Fruit fly (Drosophila melanogaster) whole organism, prepupa: ENCODE data around the gene CG4098.
A peak's percentile ranks its signal among the peaks of the same experiment; 100 is the strongest.

Source experiments
- CG10631 ChIP-seq: fragments of 200-800 bp; sonication (Bioruptor generic); optimal IDR thresholded peaks from 2 replicates; lab custom pipeline; 2016; ENCODE audit warnings: missing biosample characterization, missing genetic modification characterization
- CG10669 ChIP-seq: fragments of 200-800 bp; sonication (Bioruptor generic); optimal IDR thresholded peaks from 3 replicates; lab custom pipeline; 2018; ENCODE audit warnings: missing biosample characterization, mild to moderate bottlenecking, missing genetic modification characterization, moderate library complexity
- CG11294 ChIP-seq: fragments of 200-800 bp; sonication (Bioruptor generic); IDR thresholded peaks from 2 replicates; pipeline ENCODE4 v1.3.6; 2022; ENCODE audit warnings: missing biosample characterization, missing genetic modification characterization
- CG11762 ChIP-seq: fragments of 200-800 bp; sonication (Bioruptor generic); optimal IDR thresholded peaks from 3 replicates; lab custom pipeline; 2016; ENCODE audit warnings: missing biosample characterization, missing genetic modification characterization; ENCODE audit not compliant: insufficient read depth
- CG11902 ChIP-seq: fragments of 200-800 bp; sonication (Bioruptor generic); optimal IDR thresholded peaks from 3 replicates; lab custom pipeline; 2016; ENCODE audit warnings: missing biosample characterization, missing genetic modification characterization
- CG15336 ChIP-seq: fragments of 200-800 bp; sonication (Bioruptor generic); IDR thresholded peaks from 2 replicates; pipeline ENCODE4 v1.3.6; 2022; ENCODE audit warnings: missing biosample characterization, missing genetic modification characterization
- CG16779 ChIP-seq: fragments of 200-800 bp; sonication (Bioruptor generic); optimal IDR thresholded peaks from 3 replicates; lab custom pipeline; 2017; ENCODE audit warnings: missing biosample characterization, mild to moderate bottlenecking, missing genetic modification characterization
- CG32006 ChIP-seq: fragments of 200-800 bp; sonication (Bioruptor generic); optimal IDR thresholded peaks from 3 replicates; lab custom pipeline; 2017; ENCODE audit warnings: missing biosample characterization, mild to moderate bottlenecking, missing genetic modification characterization
- CG34406 ChIP-seq: fragments of 200-800 bp; sonication (Bioruptor generic); optimal IDR thresholded peaks from 3 replicates; lab custom pipeline; 2016; ENCODE audit warnings: missing biosample characterization, missing genetic modification characterization
- CG3919 ChIP-seq: fragments of 200-800 bp; sonication (Bioruptor generic); optimal IDR thresholded peaks from 3 replicates; lab custom pipeline; 2016; ENCODE audit warnings: missing biosample characterization, missing genetic modification characterization
- CG4318 ChIP-seq: fragments of 200-800 bp; sonication (Bioruptor generic); optimal IDR thresholded peaks from 3 replicates; lab custom pipeline; 2017; ENCODE audit warnings: missing biosample characterization, mild to moderate bottlenecking, missing genetic modification characterization
- CG6163 ChIP-seq: fragments of 200-800 bp; sonication (Bioruptor generic); IDR thresholded peaks from 3 replicates; pipeline ENCODE4 v1.3.6; 2022; ENCODE audit warnings: missing biosample characterization, missing genetic modification characterization
- CG6792 ChIP-seq: fragments of 200-800 bp; sonication (Bioruptor generic); optimal IDR thresholded peaks from 3 replicates; lab custom pipeline; 2016; ENCODE audit warnings: missing biosample characterization, missing genetic modification characterization
- CG6808 ChIP-seq: fragments of 200-800 bp; sonication (Bioruptor generic); optimal IDR thresholded peaks from 3 replicates; lab custom pipeline; 2017; ENCODE audit warnings: missing biosample characterization, missing genetic modification characterization, mild to moderate bottlenecking, moderate library complexity, missing genetic modification reagents
- CG6854 ChIP-seq: fragments of 200-800 bp; sonication (Bioruptor generic); optimal IDR thresholded peaks from 2 replicates; lab custom pipeline; 2017; ENCODE audit warnings: missing biosample characterization, mild to moderate bottlenecking, missing genetic modification characterization
- CG7368 ChIP-seq: fragments of 200-800 bp; sonication (Bioruptor generic); optimal IDR thresholded peaks from 3 replicates; lab custom pipeline; 2016; ENCODE audit warnings: missing biosample characterization, missing genetic modification characterization
- CG8119 ChIP-seq: fragments of 200-800 bp; sonication (Bioruptor generic); IDR thresholded peaks from 3 replicates; pipeline ENCODE4 v1.3.6; 2022; ENCODE audit warnings: missing biosample characterization, missing genetic modification characterization
- CG8319 ChIP-seq: fragments of 200-800 bp; sonication (Bioruptor generic); optimal IDR thresholded peaks from 3 replicates; lab custom pipeline; 2016; ENCODE audit warnings: missing biosample characterization, missing genetic modification characterization
- CG8632 ChIP-seq: fragments of 200-800 bp; sonication (Bioruptor generic); optimal IDR thresholded peaks from 3 replicates; lab custom pipeline; 2016; ENCODE audit warnings: missing biosample characterization, missing genetic modification characterization
- CG9139 ChIP-seq: fragments of 200-800 bp; sonication (Bioruptor generic); optimal IDR thresholded peaks from 3 replicates; lab custom pipeline; 2017; ENCODE audit warnings: missing biosample characterization, mild to moderate bottlenecking, missing genetic modification characterization
- Eip75B ChIP-seq: fragments of 200-800 bp; sonication (Bioruptor generic); optimal IDR thresholded peaks from 3 replicates; lab custom pipeline; 2016; ENCODE audit warnings: missing biosample characterization, missing genetic modification characterization
- Eip78C ChIP-seq: fragments of 200-800 bp; sonication (Bioruptor generic); peaks from one replicate; lab custom pipeline; 2016; ENCODE audit warnings: missing biosample characterization, missing genetic modification characterization
- Eip93F ChIP-seq: fragments of 200-800 bp; sonication (Bioruptor generic); optimal IDR thresholded peaks from 2 replicates; lab custom pipeline; 2016; ENCODE audit warnings: missing biosample characterization, mild to moderate bottlenecking, missing genetic modification characterization
- Ets21C ChIP-seq: fragments of 200-800 bp; sonication (Bioruptor generic); optimal IDR thresholded peaks from 3 replicates; lab custom pipeline; 2016; ENCODE audit warnings: missing biosample characterization, missing genetic modification characterization
- Ets96B ChIP-seq: fragments of 200-800 bp; optimal IDR thresholded peaks from 2 replicates; lab custom pipeline; 2019; ENCODE audit warnings: missing biosample characterization, mild to moderate bottlenecking, missing genetic modification characterization, moderate library complexity
- Gug ChIP-seq: fragments of 200-800 bp; sonication (Bioruptor generic); IDR thresholded peaks from 2 replicates; pipeline ENCODE4 v1.3.6; 2022; ENCODE audit warnings: missing biosample characterization, missing genetic modification characterization
- Hr38 ChIP-seq: sonication (Bioruptor generic); optimal IDR thresholded peaks from 2 replicates; lab custom pipeline; 2016; ENCODE audit warnings: missing biosample characterization, missing genetic modification characterization
- Hr39 ChIP-seq: fragments of 200-800 bp; sonication (Bioruptor generic); optimal IDR thresholded peaks from 2 replicates; lab custom pipeline; 2016; ENCODE audit warnings: missing biosample characterization, missing genetic modification characterization
- Hr4 ChIP-seq: fragments of 200-800 bp; sonication (Bioruptor generic); optimal IDR thresholded peaks from 3 replicates; lab custom pipeline; 2016; ENCODE audit warnings: missing biosample characterization, missing genetic modification characterization
- Met ChIP-seq: fragments of 200-800 bp; sonication (Bioruptor generic); optimal IDR thresholded peaks from 3 replicates; lab custom pipeline; 2016; ENCODE audit warnings: missing biosample characterization, missing genetic modification characterization
- OdsH ChIP-seq: fragments of 200-800 bp; sonication (Bioruptor generic); optimal IDR thresholded peaks from 3 replicates; lab custom pipeline; 2016; ENCODE audit warnings: missing biosample characterization, missing genetic modification characterization
- Smox ChIP-seq: fragments of 200-800 bp; sonication (Bioruptor generic); optimal IDR thresholded peaks from 3 replicates; lab custom pipeline; 2016; ENCODE audit warnings: missing biosample characterization, missing genetic modification characterization
- Sox14 ChIP-seq: fragments of 200-800 bp; sonication (Bioruptor generic); optimal IDR thresholded peaks from 3 replicates; lab custom pipeline; 2016; ENCODE audit warnings: missing biosample characterization, missing genetic modification characterization
- achi ChIP-seq: fragments of 200-800 bp; sonication (Bioruptor generic); optimal IDR thresholded peaks from 3 replicates; lab custom pipeline; 2016; ENCODE audit warnings: missing biosample characterization, missing genetic modification characterization
- acj6 ChIP-seq: fragments of 200-800 bp; sonication (Bioruptor generic); optimal IDR thresholded peaks from 3 replicates; lab custom pipeline; 2016; ENCODE audit warnings: missing biosample characterization, missing genetic modification characterization
- cyc ChIP-seq: fragments of 200-800 bp; sonication (Bioruptor generic); optimal IDR thresholded peaks from 3 replicates; lab custom pipeline; 2016; ENCODE audit warnings: missing biosample characterization, missing genetic modification characterization
- dac ChIP-seq: fragments of 200-800 bp; sonication (Bioruptor generic); optimal IDR thresholded peaks from 2 replicates; lab custom pipeline; 2017; ENCODE audit warnings: missing biosample characterization, mild to moderate bottlenecking, missing genetic modification characterization
- dsx ChIP-seq: fragments of 200-800 bp; optimal IDR thresholded peaks from 3 replicates; lab custom pipeline; 2019; ENCODE audit warnings: missing biosample characterization, mild to moderate bottlenecking, missing genetic modification characterization, moderate library complexity; ENCODE audit not compliant: poor library complexity, severe bottlenecking
- eg ChIP-seq: fragments of 200-800 bp; sonication (Bioruptor generic); IDR thresholded peaks from 3 replicates; pipeline ENCODE4 v1.3.6; 2022; ENCODE audit warnings: missing biosample characterization, missing genetic modification characterization
- esn ChIP-seq: fragments of 200-800 bp; sonication (Bioruptor generic); optimal IDR thresholded peaks from 2 replicates; lab custom pipeline; 2016; ENCODE audit warnings: missing biosample characterization, mild to moderate bottlenecking, missing genetic modification characterization, moderate library complexity
- fkh ChIP-seq: fragments of 200-800 bp; sonication (Bioruptor generic); optimal IDR thresholded peaks from 3 replicates; lab custom pipeline; 2017; ENCODE audit warnings: missing biosample characterization, mild to moderate bottlenecking, missing genetic modification characterization, moderate library complexity
- lz ChIP-seq: fragments of 200-800 bp; sonication (Bioruptor generic); optimal IDR thresholded peaks from 3 replicates; lab custom pipeline; 2016; ENCODE audit warnings: missing biosample characterization, missing genetic modification characterization
- net ChIP-seq: fragments of 200-800 bp; sonication (Bioruptor generic); optimal IDR thresholded peaks from 3 replicates; lab custom pipeline; 2016; ENCODE audit warnings: missing biosample characterization, missing genetic modification characterization
- pdm3 ChIP-seq: fragments of 200-800 bp; sonication (Bioruptor generic); optimal IDR thresholded peaks from 3 replicates; lab custom pipeline; 2016; ENCODE audit warnings: missing biosample characterization, missing genetic modification characterization
- salr ChIP-seq, 2 experiments: fragments of 200-800 bp; sonication (Bioruptor generic); optimal IDR thresholded peaks; 3 replicates each; lab custom pipeline; 2016 to 2018; ENCODE audit warnings: missing biosample characterization in 2 of 2, missing genetic modification characterization in 2 of 2, mild to moderate bottlenecking in 1 of 2
- spab ChIP-seq: fragments of 200-800 bp; sonication (Bioruptor generic); optimal IDR thresholded peaks from 2 replicates; lab custom pipeline; 2017; ENCODE audit warnings: missing biosample characterization, mild to moderate bottlenecking, missing genetic modification characterization, missing genetic modification reagents
- ss ChIP-seq, 2 experiments: fragments of 200-800 bp; sonication (Bioruptor generic); optimal IDR thresholded peaks; 2 replicates in 1 of 2; 3 replicates in 1 of 2; lab custom pipeline; 2017 to 2018; ENCODE audit warnings: mild to moderate bottlenecking in 2 of 2, missing biosample characterization in 2 of 2, missing genetic modification characterization in 2 of 2, moderate library complexity in 1 of 2
- svp ChIP-seq: fragments of 200-800 bp; sonication (Bioruptor generic); peaks from one replicate; lab custom pipeline; 2016; ENCODE audit warnings: missing biosample characterization, missing genetic modification characterization
- topi ChIP-seq: fragments of 200-800 bp; sonication (Bioruptor generic); optimal IDR thresholded peaks from 3 replicates; lab custom pipeline; 2016; ENCODE audit warnings: missing biosample characterization, missing genetic modification characterization
- vri ChIP-seq: fragments of 200-800 bp; sonication (Bioruptor generic); optimal IDR thresholded peaks from 3 replicates; lab custom pipeline; 2016; ENCODE audit warnings: missing biosample characterization, mild to moderate bottlenecking, missing genetic modification characterization

Gene CG4098

dm6 chr3L:16612972-16613371 lies 3.8 kb upstream of the CG4098 start (continued):
- TF ChIP-seq CG15336 (GFP tag; lab: Robert Waterston, UW) (peak; percentile 14; the same call in 1 of the 2 replicates), fkh (GFP tag; lab: Kevin White, UChicago) (no peak), Sox14 (GFP tag; lab: Kevin White, UChicago) (peak; percentile 34)

DNA sequence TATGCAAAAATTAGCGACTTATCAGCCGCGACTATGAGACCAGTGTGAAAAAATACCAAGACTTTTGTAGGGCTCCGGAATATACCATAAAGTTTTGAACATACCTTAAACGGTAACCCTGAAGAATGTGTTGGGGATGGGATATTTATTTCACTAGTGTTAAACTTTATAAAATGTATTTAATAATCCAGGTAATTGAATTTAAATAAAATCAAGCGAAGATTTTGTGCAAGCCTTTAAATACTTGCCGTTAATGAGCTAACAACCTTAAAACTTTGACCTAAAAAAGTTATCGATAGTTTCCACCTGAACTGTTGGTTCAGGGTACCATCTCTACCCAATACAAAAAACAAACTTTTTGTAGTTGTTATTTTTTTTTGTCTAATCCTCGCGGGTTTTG lies 3.0 kb upstream of the CG4098 start, which contains the start of gene CG4101:
TSS of gene CG4101 (plus strand) at position 335 of the 400 bp plus-strand sequence.
- TF ChIP-seq CG11902 (GFP tag; lab: Kevin White, UChicago) = peak; percentile 49
- peak; percentile 85 for TF ChIP-seq CG10631 (GFP tag; lab: Kevin White, UChicago)
- TF ChIP-seq CG11762 = peak; percentile 66
- TF ChIP-seq CG8632 (GFP tag; lab: Kevin White, UChicago) = peak; percentile 67
- TF ChIP-seq CG15336 (GFP tag; lab: Robert Waterston, UW) = peak; percentile 65
- peak; percentile 73 for TF ChIP-seq CG6163 (GFP tag; lab: Robert Waterston, UW)
- TF ChIP-seq pdm3 = peak; percentile 86
- TF ChIP-seq CG9139 (GFP tag; lab: Kevin White, UChicago) = peak; percentile 16
- TF ChIP-seq CG8119 (GFP tag; lab: Robert Waterston, UW) = peak; percentile 65; the same call in 2 of the 3 replicates
- TF ChIP-seq cyc (GFP tag; lab: Kevin White, UChicago) = peak; percentile 81
- peak; percentile 71 for TF ChIP-seq CG32006
- TF ChIP-seq CG7368 (GFP tag; lab: Kevin White, UChicago) = peak; percentile 53
- no peak for TF ChIP-seq Hr38 (GFP tag; lab: Kevin White, UChicago)
- TF ChIP-seq ss (GFP tag; optimal IDR thresholded peaks at IDR 0.05; lab: Kevin White, UChicago) = peak; percentile 54 to 74
- TF ChIP-seq vri (GFP tag; lab: Kevin White, UChicago) = peak; percentile 87
- no peak for TF ChIP-seq CG16779 (tag; lab: Kevin White, UChicago)
- TF ChIP-seq Hr39 (GFP tag; lab: Kevin White, UChicago) = peak; percentile 87
- TF ChIP-seq spab (GFP tag; lab: Kevin White, UChicago) = peak; percentile 46
- peak; percentile 79 for TF ChIP-seq Met (GFP tag; lab: Kevin White, UChicago)
- peak; percentile 85 for TF ChIP-seq Smox (GFP tag; lab: Kevin White, UChicago)
- peak; percentile 78 for TF ChIP-seq Ets21C (GFP tag; lab: Kevin White, UChicago)
- peak; percentile 62 for TF ChIP-seq net (GFP tag; lab: Kevin White, UChicago)
- peak; percentile 56 for TF ChIP-seq CG6808 (GFP tag; lab: Kevin White, UChicago)
- TF ChIP-seq lz (GFP tag; lab: Kevin White, UChicago) = peak; percentile 85
- peak; percentile 84 for TF ChIP-seq OdsH (GFP tag; lab: Kevin White, UChicago)
- no peak for TF ChIP-seq CG6854 (GFP tag; lab: Kevin White, UChicago)
- peak; percentile 42 for TF ChIP-seq fkh (GFP tag; lab: Kevin White, UChicago)
- TF ChIP-seq CG10669 (GFP tag; lab: Kevin White, UChicago) = peak; percentile 69
- TF ChIP-seq Ets96B (tag; lab: Kevin White, UChicago) = peak; percentile 71
- peak; percentile 61; the same call in 1 of the 2 replicates for TF ChIP-seq CG11294
- peak; percentile 55 for TF ChIP-seq dac (GFP tag; lab: Kevin White, UChicago)
- TF ChIP-seq svp (GFP tag; lab: Kevin White, UChicago) = peak; percentile 93
- peak; percentile 79 for TF ChIP-seq CG3919 (GFP tag; lab: Kevin White, UChicago)
- TF ChIP-seq Eip78C (GFP tag; lab: Kevin White, UChicago) = peak; percentile 88
- peak; percentile 19 to 63 for TF ChIP-seq salr (GFP tag; optimal IDR thresholded peaks at IDR 0.05; lab: Kevin White, UChicago)
- TF ChIP-seq esn (GFP tag; lab: Kevin White, UChicago) = peak; percentile 90
- TF ChIP-seq dsx = peak; percentile 56
- peak; percentile 81 for TF ChIP-seq Hr4
- TF ChIP-seq Gug (GFP tag; lab: Robert Waterston, UW) = peak; percentile 74
- peak; percentile 76 for TF ChIP-seq Eip75B (GFP tag; lab: Kevin White, UChicago)
- TF ChIP-seq acj6 (GFP tag; lab: Kevin White, UChicago) = peak; percentile 80
- TF ChIP-seq achi (GFP tag; lab: Kevin White, UChicago) = peak; percentile 76
- TF ChIP-seq CG4318 (GFP tag; lab: Kevin White, UChicago) = no peak
- TF ChIP-seq CG34406 (GFP tag; lab: Kevin White, UChicago) = peak; percentile 80
- peak; percentile 64 for TF ChIP-seq Eip93F (GFP tag; lab: Kevin White, UChicago)
- peak; percentile 53 for TF ChIP-seq CG8319 (GFP tag; lab: Kevin White, UChicago)
- peak; percentile 74 for TF ChIP-seq topi (GFP tag; lab: Kevin White, UChicago)
- peak; percentile 71 for TF ChIP-seq CG6792 (GFP tag; lab: Kevin White, UChicago)
- TF ChIP-seq eg (GFP tag; lab: Robert Waterston, UW) = peak; percentile 84
